Worm (Caenorhabditis elegans) whole organism, young adult: Measurements from ENCODE around the gene atx-2.
"Not testable (repeated sequence)": the region's sequence is repeated elsewhere in the genome, so short reads cannot be mapped to it uniquely, and the experiment has no call there.

ENCODE experiments used
- B0035.1 ChIP-seq: sonication (generic microtip); optimal IDR thresholded peaks from 2 replicates; lab custom pipeline; 2016; ENCODE audit warnings: missing genetic modification characterization, mild to moderate bottlenecking, missing compliant biosample characterization, missing genotype, missing genetic modification reagents
- B0261.1 ChIP-seq: sonication (generic microtip); optimal IDR thresholded peaks from 2 replicates; lab custom pipeline; 2016; ENCODE audit warnings: mild to moderate bottlenecking, missing genetic modification characterization, moderate library complexity, missing compliant biosample characterization
- C17E4.6 ChIP-seq: fragments of 200-800 bp; sonication (Bioruptor generic); IDR thresholded peaks from 2 replicates; pipeline ENCODE4 v1.3.6; 2022; ENCODE audit warnings: missing genetic modification reagents, missing genetic modification characterization, missing compliant biosample characterization
- D2030.7 ChIP-seq: fragments of 200-800 bp; sonication (Bioruptor generic); IDR thresholded peaks from 2 replicates; pipeline ENCODE4 v1.3.6; 2022; ENCODE audit warnings: missing genetic modification reagents, missing genetic modification characterization, missing compliant biosample characterization
- F22D6.2 ChIP-seq: sonication (generic microtip); optimal IDR thresholded peaks from 2 replicates; lab custom pipeline; 2016; ENCODE audit warnings: mild to moderate bottlenecking, missing genetic modification characterization, missing compliant biosample characterization
- F33H1.4 ChIP-seq: fragments of 200-800 bp; sonication (Bioruptor generic); IDR thresholded peaks from 2 replicates; pipeline ENCODE4 v1.3.6; 2022; ENCODE audit warnings: missing genetic modification reagents, missing genetic modification characterization, missing compliant biosample characterization
- T26A5.8 ChIP-seq: sonication (generic microtip); optimal IDR thresholded peaks from 2 replicates; lab custom pipeline; 2016; ENCODE audit warnings: missing genetic modification characterization, missing compliant biosample characterization
- Y56A3A.18 ChIP-seq: fragments of 200-800 bp; sonication (Bioruptor generic); IDR thresholded peaks from 2 replicates; pipeline ENCODE4 v1.3.6; 2022; ENCODE audit warnings: missing genetic modification reagents, missing genetic modification characterization, missing compliant biosample characterization
- Y67H2A.10 ChIP-seq: fragments of 200-800 bp; sonication (Bioruptor generic); conservative IDR thresholded peaks from 2 replicates; pipeline ENCODE4 v1.3.6; 2022; ENCODE audit warnings: missing genetic modification reagents, missing genetic modification characterization, missing compliant biosample characterization
- ZK185.1 ChIP-seq: sonication (generic microtip); optimal IDR thresholded peaks from 2 replicates; lab custom pipeline; 2016; ENCODE audit warnings: mild to moderate bottlenecking, missing genetic modification characterization, missing compliant biosample characterization; ENCODE audit not compliant: poor library complexity, severe bottlenecking
- aptf-2 ChIP-seq: fragments of 200-800 bp; sonication (Bioruptor generic); conservative IDR thresholded peaks from 2 replicates; pipeline ENCODE4 v1.3.6; 2022; ENCODE audit warnings: missing genetic modification reagents, missing genetic modification characterization, missing compliant biosample characterization
- atf-7 ChIP-seq: sonication (generic microtip); optimal IDR thresholded peaks from 2 replicates; lab custom pipeline; 2017; ENCODE audit warnings: mild to moderate bottlenecking, missing genetic modification characterization, missing compliant biosample characterization
- ceh-40 ChIP-seq: fragments of 200-800 bp; sonication (Bioruptor generic); IDR thresholded peaks from 2 replicates; pipeline ENCODE4 v1.3.6; 2022; ENCODE audit warnings: missing genetic modification characterization, missing compliant biosample characterization
- efl-1 ChIP-seq: fragments of 150-350 bp; optimal IDR thresholded peaks from 2 replicates; lab custom pipeline; 2014; ENCODE audit warnings: missing biosample characterization, missing genetic modification reagents, missing genetic modification characterization
- egl-18 ChIP-seq: fragments of 200-800 bp; sonication (Bioruptor generic); IDR thresholded peaks from 2 replicates; pipeline ENCODE4 v1.3.6; 2022; ENCODE audit warnings: missing genetic modification reagents, missing genetic modification characterization, missing compliant biosample characterization
- egl-44 ChIP-seq: fragments of 200-800 bp; sonication (Bioruptor generic); IDR thresholded peaks from 2 replicates; pipeline ENCODE4 v1.3.6; 2022; ENCODE audit warnings: missing genetic modification reagents, missing genetic modification characterization, missing compliant biosample characterization
- ekl-4 ChIP-seq: fragments of 200-800 bp; sonication (Bioruptor generic); IDR thresholded peaks from 2 replicates; pipeline ENCODE4 v1.3.6; 2022; ENCODE audit warnings: missing genetic modification reagents, missing genetic modification characterization, missing compliant biosample characterization
- him-1 ChIP-seq: sonication (generic microtip); optimal IDR thresholded peaks from 2 replicates; lab custom pipeline; 2016; ENCODE audit warnings: missing genotype, missing genetic modification reagents, missing genetic modification characterization, missing compliant biosample characterization
- hsf-1 ChIP-seq: fragments of 200-800 bp; sonication (Bioruptor generic); IDR thresholded peaks from 2 replicates; pipeline ENCODE4 v1.3.6; 2022; ENCODE audit warnings: missing genetic modification reagents, missing genetic modification characterization, missing compliant biosample characterization
- let-526 ChIP-seq: fragments of 200-800 bp; sonication (Bioruptor generic); IDR thresholded peaks from 2 replicates; pipeline ENCODE4 v1.3.6; 2022; ENCODE audit warnings: missing genetic modification reagents, missing genetic modification characterization, missing compliant biosample characterization
- lin-54 ChIP-seq: fragments of 200-800 bp; sonication (Bioruptor generic); optimal IDR thresholded peaks from 2 replicates; lab custom pipeline; 2018; ENCODE audit warnings: mild to moderate bottlenecking, missing genetic modification characterization, missing compliant biosample characterization
- lsl-1 ChIP-seq: fragments of 200-800 bp; sonication (Bioruptor generic); optimal IDR thresholded peaks from 2 replicates; lab custom pipeline; 2018; ENCODE audit warnings: mild to moderate bottlenecking, missing genetic modification characterization, moderate library complexity, missing compliant biosample characterization
- madf-10 ChIP-seq: sonication (generic microtip); optimal IDR thresholded peaks from 2 replicates; lab custom pipeline; 2016; ENCODE audit warnings: mild to moderate bottlenecking, missing genetic modification characterization, missing compliant biosample characterization
- madf-6 ChIP-seq: fragments of 200-800 bp; sonication (Bioruptor generic); IDR thresholded peaks from 2 replicates; pipeline ENCODE4 v1.3.6; 2022; ENCODE audit warnings: missing genetic modification reagents, missing genetic modification characterization, missing compliant biosample characterization
- mcd-1 ChIP-seq: fragments of 200-800 bp; sonication (Bioruptor generic); IDR thresholded peaks from 2 replicates; pipeline ENCODE4 v1.3.6; 2022; ENCODE audit warnings: missing genetic modification reagents, missing genetic modification characterization, missing compliant biosample characterization
- rcor-1 ChIP-seq: fragments of 200-800 bp; sonication (Bioruptor generic); IDR thresholded peaks from 2 replicates; pipeline ENCODE4 v1.3.6; 2022; ENCODE audit warnings: missing genetic modification reagents, missing genetic modification characterization, missing compliant biosample characterization
- snpc-3.4 ChIP-seq: sonication (generic microtip); optimal IDR thresholded peaks from 2 replicates; lab custom pipeline; 2017; ENCODE audit warnings: missing genetic modification characterization, mild to moderate bottlenecking, missing compliant biosample characterization, antibody characterized with exemption, moderate library complexity, missing genotype, missing genetic modification reagents
- snpc-4 ChIP-seq, 5 experiments: fragments of 150-350 bp in 1 of 5; sonication (generic microtip) in 4 of 5; optimal IDR thresholded peaks; 2 replicates each; lab custom pipeline; 2014 to 2018; ENCODE audit warnings: missing genetic modification characterization in 5 of 5, missing biosample characterization in 3 of 5, antibody characterized with exemption in 2 of 5, mild to moderate bottlenecking in 2 of 5, missing compliant biosample characterization in 2 of 5, missing genotype in 2 of 5, moderate library complexity in 2 of 5, missing genetic modification reagents in 1 of 5
- tbp1 ChIP-seq: fragments of 200-800 bp; sonication (Bioruptor generic); optimal IDR thresholded peaks from 2 replicates; lab custom pipeline; 2018; ENCODE audit warnings: mild to moderate bottlenecking, missing genetic modification characterization, missing compliant biosample characterization
- xnd-1 ChIP-seq: sonication (generic microtip); optimal IDR thresholded peaks from 2 replicates; lab custom pipeline; 2016; ENCODE audit warnings: missing genotype, missing genetic modification reagents, missing genetic modification characterization, missing compliant biosample characterization
- ztf-25 ChIP-seq: fragments of 200-800 bp; sonication (Bioruptor generic); IDR thresholded peaks from 2 replicates; pipeline ENCODE4 v1.3.6; 2022; ENCODE audit warnings: missing genetic modification reagents, missing genetic modification characterization, missing compliant biosample characterization
- ztf-28 ChIP-seq: fragments of 200-800 bp; sonication (Bioruptor generic); IDR thresholded peaks from 2 replicates; pipeline ENCODE4 v1.3.6; 2022; ENCODE audit warnings: missing genetic modification reagents, missing genetic modification characterization, missing compliant biosample characterization

Gene atx-2

DNA sequence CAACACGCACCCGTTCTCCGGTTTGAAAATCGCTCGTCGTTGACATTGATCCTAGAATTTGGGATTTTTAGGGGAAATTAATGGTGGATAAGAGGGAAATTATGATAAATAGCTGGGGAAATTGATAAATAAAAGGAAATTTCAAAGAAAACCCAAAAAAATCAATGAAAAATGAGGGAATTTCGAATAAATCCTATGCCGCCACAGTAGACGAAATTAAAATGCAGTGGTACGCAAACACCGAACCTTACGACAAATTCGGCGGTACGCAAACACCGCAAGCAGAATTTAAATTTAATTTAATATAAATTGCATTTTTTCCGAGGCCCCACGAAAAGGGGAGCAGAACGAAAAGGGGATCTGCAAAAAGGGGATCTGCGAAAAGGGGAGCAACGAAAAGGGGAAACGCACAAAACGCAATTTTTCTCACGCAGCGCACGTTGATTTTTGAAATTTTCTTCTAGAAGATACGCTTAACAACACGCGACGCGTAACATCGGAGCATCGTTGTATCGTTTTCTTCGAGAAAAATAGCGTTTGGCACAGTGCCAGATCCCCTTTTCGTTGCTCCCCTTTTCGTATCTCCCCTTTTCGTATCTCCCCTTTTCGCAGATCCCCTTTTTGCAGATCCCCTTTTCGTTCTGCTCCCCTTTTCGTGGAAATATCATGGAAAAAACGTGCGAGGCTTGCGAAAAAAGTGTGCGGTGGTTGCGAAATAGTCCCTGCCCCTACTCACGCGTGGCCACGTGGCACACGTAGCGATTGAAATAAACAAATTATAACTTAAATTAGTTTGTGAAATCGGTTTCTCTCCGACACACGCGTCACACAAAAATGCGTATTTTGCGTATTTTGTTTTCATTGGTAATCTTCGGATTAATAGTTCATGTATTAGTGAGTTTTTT, 25.0 kb upstream of the atx-2 start, which contains the start of the genes smrd-1 and enu-3.1 (continued):
- not testable (repeated sequence) for TF ChIP-seq snpc-4 (GFP tag; optimal IDR thresholded peaks at IDR 0.05; lab: Kevin White, UChicago)
- TF ChIP-seq snpc-4 (tag; optimal IDR thresholded peaks at IDR 0.05; lab: Kevin White, UChicago) (peak in 2 of 4 experiments; percentile 33 to 42), xnd-1 (peak; percentile 22), mcd-1 (peak; percentile 85), ceh-40 (GFP tag; lab: Robert Waterston, UW) (peak; percentile 47; the same call in 1 of the 2 replicates), aptf-2 (GFP tag; lab: Robert Waterston, UW) (peak; percentile 48; the same call in 1 of the 2 replicates), D2030.7 (GFP tag; lab: Robert Waterston, UW) (peak; percentile 92), lsl-1 (GFP tag; lab: Kevin White, UChicago) (peak; percentile 58), Y67H2A.10 (peak; percentile 28; the same call in 1 of the 2 replicates), rcor-1 (peak; percentile 84), ekl-4 (GFP tag; lab: Robert Waterston, UW) (peak; percentile 76), tbp1 (GFP tag; lab: Kevin White, UChicago) (peak; percentile 28), ztf-28 (GFP tag; lab: Robert Waterston, UW) (peak; percentile 79; the same call in 1 of the 2 replicates), egl-44 (GFP tag; lab: Robert Waterston, UW) (0 out of 2 replicates have a peak, but pooled peaks have one; percentile 18), ztf-25 (0 out of 2 replicates have a peak, but pooled peaks have one; percentile 37)
- TF ChIP-seq, all 124 proteins: peak for 49; not testable (repeated sequence) for 75

DNA sequence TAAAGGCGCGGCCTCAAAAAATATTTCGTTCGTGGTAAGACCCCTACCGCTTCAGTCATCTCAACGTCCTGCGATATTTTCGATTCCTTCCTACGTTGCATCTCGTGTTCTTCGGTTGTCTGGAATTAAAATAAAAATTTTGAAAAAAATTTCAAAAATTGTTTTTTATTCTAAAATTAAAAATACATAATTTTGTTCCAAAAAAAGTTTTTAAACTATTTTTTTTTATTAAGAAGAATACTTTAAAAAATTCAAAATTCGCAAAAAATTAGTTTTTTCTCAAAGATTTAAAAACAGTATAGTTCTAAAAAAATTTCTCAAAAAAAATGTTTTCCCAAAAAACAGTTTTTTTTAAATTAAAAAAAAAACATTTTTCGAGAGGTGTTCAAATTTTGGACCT, 22.4 kb upstream of the atx-2 start, which contains the start of gene H04D03.6:
H04D03.6 (minus strand) TSS at position 101 of the 400 bp plus-strand sequence.
- TF ChIP-seq snpc-3.4 (tag; lab: Kevin White, UChicago); hsf-1 (GFP tag; lab: Robert Waterston, UW); madf-10: not testable (repeated sequence)

ce11 chrIII:10442355-10443140, 18.6 kb upstream of the atx-2 start, which contains the start of the genes H04D03.2 and ecps-2:
H04D03.2 (minus strand) TSS chrIII:10442405.
ecps-2 (plus strand) TSS chrIII:10443090.
- no peak for TF ChIP-seq B0035.1 (tag; lab: Kevin White, UChicago)
- TF ChIP-seq lsl-1 (GFP tag; lab: Kevin White, UChicago), result peak; percentile 82
- TF ChIP-seq madf-6 (GFP tag; lab: Robert Waterston, UW), result peak; percentile 85
- TF ChIP-seq B0261.1 (tag; lab: Kevin White, UChicago), result no peak
- TF ChIP-seq F22D6.2 (tag; lab: Kevin White, UChicago), result no peak
- TF ChIP-seq F33H1.4, result peak; percentile 82
- no peak for TF ChIP-seq egl-18 (GFP tag; lab: Robert Waterston, UW)
- TF ChIP-seq D2030.7 (GFP tag; lab: Robert Waterston, UW), result 0 out of 2 replicates have a peak, but pooled peaks have one; percentile 10
- TF ChIP-seq lin-54, result peak; percentile 56
- TF ChIP-seq efl-1 (GFP tag; lab: Kevin White, UChicago), result peak; percentile 25
- TF ChIP-seq him-1, result no peak
- peak; percentile 72 for TF ChIP-seq xnd-1
- TF ChIP-seq atf-7, result no peak
- TF ChIP-seq Y56A3A.18 (GFP tag; lab: Robert Waterston, UW), result no peak

ce11 chrIII:10446730-10447129, 14.5 kb upstream of the atx-2 start, which contains the start of gene H04D03.7:
H04D03.7 (minus strand) TSS chrIII:10446830.
- TF ChIP-seq ZK185.1 (tag; lab: Kevin White, UChicago), result no peak
- TF ChIP-seq T26A5.8 (tag; lab: Kevin White, UChicago), result no peak
- TF ChIP-seq lin-54, result no peak
- no peak for TF ChIP-seq C17E4.6 (GFP tag; lab: Robert Waterston, UW)
- no peak for TF ChIP-seq let-526 (GFP tag; lab: Robert Waterston, UW)
- no peak for TF ChIP-seq F22D6.2 (tag; lab: Kevin White, UChicago)
